Fruit fly (Drosophila melanogaster): Measurements from ENCODE around the gene mTerf3.
A peak's percentile ranks its signal among the peaks of the same experiment; 100 is the strongest.

- TF ChIP-seq Snoo (tag; optimal IDR thresholded peaks at IDR 0.05) (no peak), EcR (GFP tag; optimal IDR thresholded peaks at IDR 0.05) (no peak), CG32121 (GFP tag; IDR thresholded peaks at IDR 0.05) (no peak), CG34367 (tag; optimal IDR thresholded peaks at IDR 0.05) (no peak), D1 (tag; optimal IDR thresholded peaks at IDR 0.05) (peak; percentile 41), CG14655 (GFP tag; optimal IDR thresholded peaks at IDR 0.05) (no peak), CG4496 (GFP tag; IDR thresholded peaks at IDR 0.05) (no peak), CG10348 (GFP tag; IDR thresholded peaks at IDR 0.05) (no peak), CG12605 (GFP tag; IDR thresholded peaks at IDR 0.05) (no peak), fd96Ca (GFP tag; IDR thresholded peaks at IDR 0.05) (no peak), Ets98B (GFP tag; IDR thresholded peaks at IDR 0.05) (no peak), CG8301 (tag; optimal IDR thresholded peaks at IDR 0.05) (no peak)
Observed at dm6 chr3L:20540975-20541951, 20.7 kb upstream of the mTerf3 start.

All from whole organism, pupa.